Fruit fly (Drosophila melanogaster): Measurements from ENCODE around the gene Ubx.

- TF ChIP-seq Clk (GFP tag; optimal IDR thresholded peaks at IDR 0.05) (no peak), tj (GFP tag; optimal IDR thresholded peaks at IDR 0.05) (no peak), CG7045 (GFP tag; optimal IDR thresholded peaks at IDR 0.05) (no peak), CG7101 (tag; optimal IDR thresholded peaks at IDR 0.05) (no peak), Mnt (GFP tag; optimal IDR thresholded peaks at IDR 0.05) (no peak)
Observed at dm6 chr3R:16750029-16750619, 15.9 kb upstream of the Ubx start.
